Worm (Caenorhabditis elegans): ENCODE results near the gene col-131.

Gene col-131

DNA sequence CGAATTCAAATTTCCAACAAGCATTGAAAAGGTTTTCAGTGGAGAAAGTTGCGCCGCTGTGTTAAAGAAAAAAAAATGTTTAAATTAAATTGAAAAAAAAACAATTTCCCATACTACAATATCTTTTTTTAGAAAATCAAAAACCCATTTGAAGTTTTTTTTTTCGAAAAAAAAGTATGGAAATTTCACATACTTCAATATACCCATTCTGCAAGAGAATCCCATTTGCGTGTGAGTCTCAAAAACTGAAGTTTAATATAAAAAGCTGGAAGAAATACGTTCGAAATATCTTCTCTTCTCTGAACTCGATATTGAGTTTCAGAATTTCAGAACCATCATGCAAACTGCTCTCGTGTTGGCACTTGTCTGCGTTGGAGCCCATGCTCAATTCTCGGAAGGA is 3.0 kb upstream of the col-131 start, which contains the start of gene scl-7:
Gene scl-7 (plus strand): TSS at position 301 of the 400 bp plus-strand sequence.
- TF ChIP-seq snpc-4 (GFP tag; optimal IDR thresholded peaks at IDR 0.05) (no peak), snpc-4 (tag; optimal IDR thresholded peaks at IDR 0.05) (no peak), K11D2.4 (GFP tag; IDR thresholded peaks at IDR 0.05) (no peak)

DNA sequence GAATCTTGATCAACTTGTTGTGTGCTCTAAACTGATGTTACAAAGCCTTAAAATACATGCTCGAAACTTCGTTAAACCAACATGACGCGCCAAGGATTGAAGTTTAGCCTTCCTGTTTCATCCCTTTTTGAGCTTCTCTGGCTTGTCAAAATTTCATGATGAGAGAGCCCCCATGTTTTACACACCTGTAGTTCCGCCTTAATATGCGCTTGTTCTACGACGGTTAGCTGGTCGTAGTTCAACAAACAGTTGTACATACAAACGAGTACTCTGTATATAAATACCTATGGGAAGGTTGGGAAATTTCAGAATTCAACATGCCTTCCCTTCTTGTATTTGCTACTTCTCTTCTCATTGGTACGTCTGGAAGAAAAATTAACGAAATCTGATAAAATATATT is 1.4 kb upstream of the col-131 start, which contains the start of gene scl-6:
Gene scl-6 (plus strand): TSS at position 301 of the 400 bp plus-strand sequence.
- TF ChIP-seq let-607 (tag; optimal IDR thresholded peaks at IDR 0.05) = no peak
- TF ChIP-seq ceh-58 (GFP tag; IDR thresholded peaks at IDR 0.05) = no peak
- TF ChIP-seq die-1 (tag; optimal IDR thresholded peaks at IDR 0.05) = no peak

DNA sequence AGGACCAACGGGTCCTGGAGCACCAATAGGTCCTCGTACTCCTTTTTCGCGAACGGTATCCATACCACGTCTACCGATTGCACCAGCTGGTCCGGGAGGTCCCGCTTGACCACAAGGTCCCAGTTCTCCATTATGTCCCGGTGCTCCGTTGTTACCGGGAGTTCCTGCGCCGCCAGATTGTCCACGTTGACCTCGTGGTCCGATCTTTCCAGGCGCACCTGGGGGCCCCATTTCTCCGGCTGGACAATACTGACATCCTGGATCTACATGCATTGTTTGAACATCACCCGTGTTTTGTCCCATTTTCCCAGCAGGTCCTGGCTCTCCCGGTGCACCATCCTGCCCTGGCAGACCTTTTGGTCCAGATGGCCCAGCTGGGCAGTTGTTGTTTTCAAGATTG is 1.1 kb downstream of the col-131 start:
- TF ChIP-seq repo-1 (tag; optimal IDR thresholded peaks at IDR 0.05) = no peak
- TF ChIP-seq mel-28 (tag; optimal IDR thresholded peaks at IDR 0.05; ENCODE audit: borderline replicate concordance) = no peak
- no peak for TF ChIP-seq atf-7 (tag; optimal IDR thresholded peaks at IDR 0.05)
- TF ChIP-seq cebp-2 (GFP tag; IDR thresholded peaks at IDR 0.05) = peak; percentile 81; the same call in 1 of the 2 replicates
- TF ChIP-seq ets-4 (GFP tag; optimal IDR thresholded peaks at IDR 0.05) = no peak
- peak; percentile 63 for TF ChIP-seq zfh-2 (GFP tag; conservative IDR thresholded peaks at IDR 0.05)
- no peak for TF ChIP-seq Y95B8A.8 (GFP tag; IDR thresholded peaks at IDR 0.05)
- no peak for TF ChIP-seq Y53G8AR.9 (GFP tag; conservative IDR thresholded peaks at IDR 0.05)
- TF ChIP-seq hmg-1.2 (GFP tag; IDR thresholded peaks at IDR 0.05) = no peak
- TF ChIP-seq aptf-2 (GFP tag; conservative IDR thresholded peaks at IDR 0.05) = no peak
- no peak for TF ChIP-seq lsl-1 (GFP tag; optimal IDR thresholded peaks at IDR 0.05)
- no peak for TF ChIP-seq ztf-28 (GFP tag; IDR thresholded peaks at IDR 0.05)
- no peak for TF ChIP-seq F55B11.4 (tag; optimal IDR thresholded peaks at IDR 0.05; ENCODE audit: borderline replicate concordance, insufficient read depth)

- TF ChIP-seq attf-5 (GFP tag; optimal IDR thresholded peaks at IDR 0.05) (no peak), akir-1 (GFP tag; optimal IDR thresholded peaks at IDR 0.05) (no peak), hrde-1 (tag; optimal IDR thresholded peaks at IDR 0.05; ENCODE audit: borderline replicate concordance) (no peak), nhr-90 (tag; optimal IDR thresholded peaks at IDR 0.05) (no peak), B0019.2 (GFP tag; conservative IDR thresholded peaks at IDR 0.05) (no peak), lsy-27 (tag; optimal IDR thresholded peaks at IDR 0.05; ENCODE audit: borderline replicate concordance, insufficient read depth) (no peak), efl-1 (GFP tag; optimal IDR thresholded peaks at IDR 0.05) (no peak), let-526 (GFP tag; IDR thresholded peaks at IDR 0.05) (no peak), repo-1 (tag; optimal IDR thresholded peaks at IDR 0.05) (no peak), mel-28 (tag; optimal IDR thresholded peaks at IDR 0.05; ENCODE audit: borderline replicate concordance) (no peak), ztf-25 (GFP tag; IDR thresholded peaks at IDR 0.05) (no peak), hlh-26 (GFP tag; conservative IDR thresholded peaks at IDR 0.05) (no peak), snpc-1.3 (tag; optimal IDR thresholded peaks at IDR 0.05; ENCODE audit: insufficient read depth) (no peak)
Measured at ce11 chrIV:13063714-13064113, 3.4 kb downstream of the col-131 start, which contains the start of gene scl-5. TSS of gene scl-5 (plus strand) at chrIV:13064014.

ce11 chrIV:13059284-13059683 is 7.8 kb downstream of the col-131 start, which contains the start of gene scl-3:
TSS of gene scl-3 (plus strand) at chrIV:13059584.
- no peak for TF ChIP-seq F22D6.2 (tag; optimal IDR thresholded peaks at IDR 0.05)
- TF ChIP-seq nhr-90 (tag; optimal IDR thresholded peaks at IDR 0.05) = no peak
- TF ChIP-seq madf-3 (GFP tag; IDR thresholded peaks at IDR 0.05) = no peak
- TF ChIP-seq dpl-1 (GFP tag; optimal IDR thresholded peaks at IDR 0.05) = no peak
- TF ChIP-seq rcor-1 (GFP tag; IDR thresholded peaks at IDR 0.05) = no peak
- no peak for TF ChIP-seq tbp1 (GFP tag; optimal IDR thresholded peaks at IDR 0.05)
- no peak for TF ChIP-seq ccch-3 (GFP tag; optimal IDR thresholded peaks at IDR 0.05)
- no peak for TF ChIP-seq F52B5.7 (tag; optimal IDR thresholded peaks at IDR 0.05)
- no peak for TF ChIP-seq Y53G8AR.9 (GFP tag; conservative IDR thresholded peaks at IDR 0.05)
- TF ChIP-seq hmg-1.2 (GFP tag; IDR thresholded peaks at IDR 0.05) = no peak
- TF ChIP-seq Y79H2A.3 (GFP tag; conservative IDR thresholded peaks at IDR 0.05) = no peak
- no peak for TF ChIP-seq F49E8.2 (tag; optimal IDR thresholded peaks at IDR 0.05; ENCODE audit: insufficient read depth)
- no peak for TF ChIP-seq let-526 (GFP tag; IDR thresholded peaks at IDR 0.05)
- no peak for TF ChIP-seq somi-1 (GFP tag; optimal IDR thresholded peaks at IDR 0.05)
- TF ChIP-seq lsy-27 (tag; optimal IDR thresholded peaks at IDR 0.05; ENCODE audit: borderline replicate concordance, insufficient read depth) = no peak
- TF ChIP-seq akir-1 (GFP tag; optimal IDR thresholded peaks at IDR 0.05) = no peak
- TF ChIP-seq hlh-12 (tag; optimal IDR thresholded peaks at IDR 0.05) = no peak
